Fruit fly (Drosophila melanogaster) whole organism, embryonic: Measurements from ENCODE around the gene CG8508.
A peak's percentile ranks its signal among the peaks of the same experiment; 100 is the strongest.

Experiments
- Abd-B ChIP-seq: fragments of 200-800 bp; sonication (Bioruptor generic); optimal IDR thresholded peaks from 2 replicates; lab custom pipeline; 2018; ENCODE audit warnings: missing biosample characterization, mild to moderate bottlenecking, missing genetic modification characterization, moderate library complexity
- Atf-2 ChIP-seq: fragments of 200-800 bp; sonication (Bioruptor generic); optimal IDR thresholded peaks from 2 replicates; lab custom pipeline; 2016; ENCODE audit warnings: missing biosample characterization, missing genetic modification characterization
- Atf6 ChIP-seq: fragments of 200-800 bp; sonication (Bioruptor generic); IDR thresholded peaks from 2 replicates; pipeline ENCODE4 v1.3.6; 2022; ENCODE audit warnings: missing biosample characterization, missing genetic modification characterization
- Blimp-1 ChIP-seq: fragments of 200-800 bp; sonication (Bioruptor generic); optimal IDR thresholded peaks from 3 replicates; lab custom pipeline; 2018; ENCODE audit warnings: missing biosample characterization, missing genetic modification characterization, mild to moderate bottlenecking, moderate library complexity, missing genetic modification reagents
- CG11504 ChIP-seq: fragments of 200-800 bp; sonication (Bioruptor generic); optimal IDR thresholded peaks from 3 replicates; lab custom pipeline; 2019; ENCODE audit warnings: missing biosample characterization, mild to moderate bottlenecking, missing genetic modification characterization, moderate library complexity
- CG12236 ChIP-seq: fragments of 200-800 bp; sonication (Bioruptor generic); optimal IDR thresholded peaks from 2 replicates; lab custom pipeline; 2016; ENCODE audit warnings: missing biosample characterization, missing genetic modification characterization
- CG1233 ChIP-seq: fragments of 200-800 bp; sonication (Bioruptor generic); optimal IDR thresholded peaks from 4 replicates; lab custom pipeline; 2018; ENCODE audit warnings: missing biosample characterization, mild to moderate bottlenecking, missing genetic modification characterization
- CG13287 ChIP-seq: fragments of 200-800 bp; sonication (Bioruptor generic); IDR thresholded peaks from 2 replicates; pipeline ENCODE4 v1.3.6; 2022; ENCODE audit warnings: missing biosample characterization, missing genetic modification characterization; ENCODE audit not compliant: partially characterized antibody
- CG14667 ChIP-seq: fragments of 200-800 bp; sonication (Bioruptor generic); IDR thresholded peaks from 2 replicates; pipeline ENCODE4 v1.3.6; 2022; ENCODE audit warnings: missing biosample characterization, missing genetic modification characterization
- CG1603 ChIP-seq: fragments of 200-800 bp; sonication (Bioruptor generic); optimal IDR thresholded peaks from 2 replicates; lab custom pipeline; 2019; ENCODE audit warnings: missing biosample characterization, mild to moderate bottlenecking, missing genetic modification characterization, moderate library complexity
- CG18011 ChIP-seq: fragments of 200-800 bp; sonication (Bioruptor generic); optimal IDR thresholded peaks from 2 replicates; lab custom pipeline; 2017; ENCODE audit warnings: missing biosample characterization, missing genetic modification characterization, mild to moderate bottlenecking, moderate library complexity, missing genotype
- CG18262 ChIP-seq: fragments of 200-800 bp; optimal IDR thresholded peaks from 3 replicates; lab custom pipeline; 2019; ENCODE audit warnings: missing biosample characterization, mild to moderate bottlenecking, missing genetic modification characterization, moderate library complexity
- CG2889 ChIP-seq: fragments of 200-800 bp; sonication (Bioruptor generic); IDR thresholded peaks from 3 replicates; pipeline ENCODE4 v1.3.6; 2022; ENCODE audit warnings: missing biosample characterization, missing genetic modification characterization
- CG31224 ChIP-seq: fragments of 200-800 bp; sonication (Bioruptor generic); IDR thresholded peaks from 2 replicates; pipeline ENCODE4 v1.3.6; 2022; ENCODE audit warnings: missing biosample characterization, missing genetic modification characterization
- CG3163 ChIP-seq: fragments of 200-800 bp; sonication (Bioruptor generic); optimal IDR thresholded peaks from 3 replicates; lab custom pipeline; 2016; ENCODE audit warnings: missing biosample characterization, missing genetic modification characterization
- CG34422 ChIP-seq: fragments of 200-800 bp; sonication (Bioruptor generic); IDR thresholded peaks from 3 replicates; pipeline ENCODE4 v1.3.6; 2022; ENCODE audit warnings: missing biosample characterization, missing genetic modification characterization
- CG4617 ChIP-seq: fragments of 200-800 bp; sonication (Bioruptor generic); optimal IDR thresholded peaks from 3 replicates; lab custom pipeline; 2016; ENCODE audit warnings: missing biosample characterization, missing genetic modification characterization, borderline replicate concordance
- CG7839 ChIP-seq: fragments of 200-800 bp; sonication (Bioruptor generic); optimal IDR thresholded peaks from 3 replicates; lab custom pipeline; 2018; ENCODE audit warnings: missing biosample characterization, mild to moderate bottlenecking, missing genetic modification characterization, moderate library complexity
- CG8089 ChIP-seq: fragments of 200-800 bp; sonication (Bioruptor generic); optimal IDR thresholded peaks from 3 replicates; lab custom pipeline; 2016; ENCODE audit warnings: missing biosample characterization, missing genetic modification characterization
- CHES-1-like ChIP-seq: fragments of 200-800 bp; sonication (Bioruptor generic); optimal IDR thresholded peaks from 2 replicates; lab custom pipeline; 2016; ENCODE audit warnings: missing biosample characterization, missing genetic modification characterization
- Dip3 ChIP-seq: fragments of 200-800 bp; sonication (Bioruptor generic); optimal IDR thresholded peaks from 3 replicates; lab custom pipeline; 2016; ENCODE audit warnings: missing biosample characterization, missing genetic modification characterization
- Dp ChIP-seq: fragments of 200-800 bp; sonication (Bioruptor generic); optimal IDR thresholded peaks from 2 replicates; lab custom pipeline; 2018; ENCODE audit warnings: missing biosample characterization, mild to moderate bottlenecking, missing genetic modification characterization, moderate library complexity
- Lim3 ChIP-seq: fragments of 200-800 bp; sonication (Bioruptor generic); IDR thresholded peaks from 2 replicates; pipeline ENCODE4 v1.3.6; 2022; ENCODE audit warnings: missing biosample characterization, missing genetic modification characterization
- Med ChIP-seq: fragments of 200-800 bp; sonication (Bioruptor generic); peaks from one replicate; lab custom pipeline; 2016; ENCODE audit warnings: missing biosample characterization, missing genetic modification characterization, mild to moderate bottlenecking, inconsistent platforms, moderate library complexity
- Myb ChIP-seq: fragments of 200-800 bp; sonication (Bioruptor generic); optimal IDR thresholded peaks from 2 replicates; lab custom pipeline; 2016; ENCODE audit warnings: missing biosample characterization, missing genetic modification characterization
- NFAT ChIP-seq: fragments of 200-800 bp; sonication (Bioruptor generic); IDR thresholded peaks from 2 replicates; pipeline ENCODE4 v1.3.6; 2022; ENCODE audit warnings: missing biosample characterization, missing genetic modification characterization
- Neu2 ChIP-seq: fragments of 200-800 bp; sonication (Bioruptor generic); optimal IDR thresholded peaks from 3 replicates; lab custom pipeline; 2016; ENCODE audit warnings: missing biosample characterization, missing genetic modification characterization, borderline replicate concordance
- Oaz ChIP-seq: fragments of 200-800 bp; sonication (Bioruptor generic); IDR thresholded peaks from 2 replicates; pipeline ENCODE4 v1.3.6; 2022; ENCODE audit warnings: missing biosample characterization, missing genetic modification characterization
- Rfx ChIP-seq: fragments of 200-800 bp; sonication (Bioruptor generic); IDR thresholded peaks from 2 replicates; pipeline ENCODE4 v1.3.6; 2022; ENCODE audit warnings: missing biosample characterization, missing genetic modification characterization
- Spps ChIP-seq: fragments of 200-800 bp; sonication (Bioruptor generic); optimal IDR thresholded peaks from 2 replicates; lab custom pipeline; 2018; ENCODE audit warnings: missing biosample characterization, mild to moderate bottlenecking, missing genetic modification characterization
- Trl ChIP-seq, 3 experiments: fragments of >200 bp in 2 of 3; fragments of 200-800 bp in 1 of 3; sonication (Bioruptor generic) in 1 of 3; optimal IDR thresholded peaks; 2 replicates in 1 of 3; 3 replicates in 2 of 3; lab custom pipeline; 2016 to 2017; ENCODE audit warnings: missing biosample characterization in 1 of 3, missing genetic modification characterization in 1 of 3
- abd-A ChIP-seq: fragments of 200-800 bp; sonication (Bioruptor generic); optimal IDR thresholded peaks from 3 replicates; lab custom pipeline; 2019; ENCODE audit warnings: missing biosample characterization, mild to moderate bottlenecking, missing genetic modification characterization, moderate library complexity
- cad ChIP-seq: fragments of >200 bp; optimal IDR thresholded peaks from 2 replicates; lab custom pipeline; 2017; ENCODE audit warnings: missing biosample characterization, missing genetic modification characterization
- cato ChIP-seq: fragments of 200-800 bp; sonication (Bioruptor generic); optimal IDR thresholded peaks from 2 replicates; lab custom pipeline; 2016; ENCODE audit warnings: missing biosample characterization, missing genetic modification characterization, borderline replicate concordance
- cwo ChIP-seq: fragments of 200-800 bp; sonication (Bioruptor generic); optimal IDR thresholded peaks from 3 replicates; lab custom pipeline; 2017; ENCODE audit warnings: missing biosample characterization, missing genetic modification characterization, mild to moderate bottlenecking, moderate library complexity, missing genetic modification reagents
- dm ChIP-seq: fragments of 200-800 bp; sonication (Bioruptor generic); optimal IDR thresholded peaks from 3 replicates; lab custom pipeline; 2016; ENCODE audit warnings: missing biosample characterization, missing genetic modification characterization
- eve ChIP-seq, 2 experiments: fragments of >200 bp; optimal IDR thresholded peaks; 2 replicates each; lab custom pipeline; 2017; ENCODE audit warnings: missing biosample characterization in 2 of 2, missing genetic modification characterization in 2 of 2
- ewg ChIP-seq: fragments of 200-800 bp; sonication (Bioruptor generic); optimal IDR thresholded peaks from 3 replicates; lab custom pipeline; 2017; ENCODE audit warnings: mild to moderate bottlenecking, missing biosample characterization, missing genetic modification reagents, missing genetic modification characterization
- fu2 ChIP-seq: fragments of 200-800 bp; sonication (Bioruptor generic); optimal IDR thresholded peaks from 2 replicates; lab custom pipeline; 2016; ENCODE audit warnings: missing biosample characterization, missing genetic modification characterization
- kni ChIP-seq: fragments of 200-800 bp; sonication (Bioruptor generic); optimal IDR thresholded peaks from 3 replicates; lab custom pipeline; 2017; ENCODE audit warnings: mild to moderate bottlenecking, missing biosample characterization, missing genetic modification reagents, missing genetic modification characterization
- lbe ChIP-seq: fragments of 200-800 bp; sonication (Bioruptor generic); optimal IDR thresholded peaks from 2 replicates; lab custom pipeline; 2016; ENCODE audit warnings: missing biosample characterization, mild to moderate bottlenecking, missing genetic modification characterization
- maf-S ChIP-seq: fragments of 200-800 bp; sonication (Bioruptor generic); optimal IDR thresholded peaks from 2 replicates; lab custom pipeline; 2016; ENCODE audit warnings: missing biosample characterization, missing genetic modification characterization
- pzg ChIP-seq: fragments of 200-800 bp; sonication (Bioruptor generic); optimal IDR thresholded peaks from 3 replicates; lab custom pipeline; 2018; ENCODE audit warnings: missing biosample characterization, mild to moderate bottlenecking, missing genetic modification characterization, moderate library complexity
- schlank ChIP-seq: fragments of 200-800 bp; sonication (Bioruptor generic); optimal IDR thresholded peaks from 2 replicates; lab custom pipeline; 2018; ENCODE audit warnings: missing biosample characterization, mild to moderate bottlenecking, missing genetic modification characterization
- scrt ChIP-seq: fragments of 200-800 bp; sonication (Bioruptor generic); optimal IDR thresholded peaks from 2 replicates; lab custom pipeline; 2018; ENCODE audit warnings: missing biosample characterization, mild to moderate bottlenecking, missing genetic modification characterization, moderate library complexity
- sens-2 ChIP-seq: fragments of 200-800 bp; sonication (Bioruptor generic); IDR thresholded peaks from 2 replicates; pipeline ENCODE4 v1.3.6; 2022; ENCODE audit warnings: missing biosample characterization, missing genetic modification characterization
- sr ChIP-seq: fragments of 200-800 bp; sonication (Bioruptor generic); IDR thresholded peaks from 3 replicates; pipeline ENCODE4 v1.3.6; 2022; ENCODE audit warnings: missing biosample characterization, missing genetic modification characterization
- tll ChIP-seq, 2 experiments: fragments of 200-800 bp in 1 of 2; fragments of >200 bp in 1 of 2; sonication (Bioruptor generic) in 1 of 2; optimal IDR thresholded peaks; 2 replicates each; lab custom pipeline; 2017 to 2019; ENCODE audit warnings: missing biosample characterization in 2 of 2, missing genetic modification characterization in 2 of 2, mild to moderate bottlenecking in 1 of 2, moderate library complexity in 1 of 2
- trh ChIP-seq: fragments of 200-800 bp; sonication (Bioruptor generic); optimal IDR thresholded peaks from 2 replicates; lab custom pipeline; 2016; ENCODE audit warnings: missing biosample characterization, missing genetic modification characterization
- zf30C ChIP-seq: fragments of 200-800 bp; sonication (Bioruptor generic); optimal IDR thresholded peaks from 3 replicates; lab custom pipeline; 2018; ENCODE audit warnings: missing biosample characterization, mild to moderate bottlenecking, missing genetic modification characterization

The CG8508 gene

DNA sequence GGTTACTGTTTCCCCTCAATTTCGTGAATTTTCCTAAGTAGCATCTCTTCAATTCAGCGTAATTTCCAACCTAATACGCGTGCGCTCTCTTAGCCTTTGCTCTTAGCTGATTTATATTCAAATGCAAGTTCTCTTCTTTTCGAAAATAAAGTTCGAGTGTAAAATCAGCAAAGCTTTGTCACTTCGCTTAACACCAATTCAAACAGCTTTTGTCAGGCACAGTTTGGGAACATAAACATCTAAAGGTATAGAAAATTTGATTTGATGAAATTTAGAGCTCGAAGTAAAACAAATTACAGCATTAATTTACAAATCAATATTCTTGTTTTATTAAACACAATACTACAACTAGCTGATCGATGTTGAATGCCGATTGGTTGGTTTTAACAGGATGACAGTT is 22.2 kb upstream of the CG8508 start:
- no peak for TF ChIP-seq CHES-1-like (GFP tag; lab: Kevin White, UChicago)
- no peak for TF ChIP-seq Lim3 (GFP tag; lab: Robert Waterston, UW)
- TF ChIP-seq Spps (tag; lab: Kevin White, UChicago) = no peak
- no peak for TF ChIP-seq schlank (tag; lab: Kevin White, UChicago)
- no peak for TF ChIP-seq tll (GFP tag; optimal IDR thresholded peaks at IDR 0.05; lab: Kevin White, UChicago)
- TF ChIP-seq CG12236 (GFP tag; lab: Kevin White, UChicago) = no peak
- no peak for TF ChIP-seq zf30C
- TF ChIP-seq Neu2 = no peak
- peak; percentile 68 for TF ChIP-seq Med (GFP tag; lab: Kevin White, UChicago)
- no peak for TF ChIP-seq trh (GFP tag; lab: Kevin White, UChicago)
- peak; percentile 83 for TF ChIP-seq Dp
- no peak for TF ChIP-seq kni (GFP tag; lab: Kevin White, UChicago)
- no peak for TF ChIP-seq CG8089 (GFP tag; lab: Kevin White, UChicago)
- TF ChIP-seq cwo = no peak
- no peak for TF ChIP-seq cad (GFP tag; lab: Kevin White, UChicago)
- TF ChIP-seq CG18011 (GFP tag; lab: Kevin White, UChicago) = peak; percentile 99
- TF ChIP-seq Trl (optimal IDR thresholded peaks at IDR 0.05; lab: Kevin White, UChicago) = peak; percentile 37 to 72
- TF ChIP-seq Trl (GFP tag; optimal IDR thresholded peaks at IDR 0.05; lab: Kevin White, UChicago) = no peak
- TF ChIP-seq CG31224 (GFP tag; lab: Robert Waterston, UW) = no peak
- no peak for TF ChIP-seq maf-S (GFP tag; lab: Kevin White, UChicago)
- TF ChIP-seq ewg (GFP tag; lab: Kevin White, UChicago) = peak; percentile 95
- no peak for TF ChIP-seq CG7839 (tag; lab: Kevin White, UChicago)
- TF ChIP-seq Myb (GFP tag; lab: Kevin White, UChicago) = peak; percentile 81
- TF ChIP-seq fu2 (GFP tag; lab: Kevin White, UChicago) = no peak
- TF ChIP-seq Blimp-1 (GFP tag; lab: Kevin White, UChicago) = no peak
- TF ChIP-seq Dip3 = no peak
- peak; percentile 77 for TF ChIP-seq CG11504 (tag; lab: Kevin White, UChicago)
- peak; percentile 100 for TF ChIP-seq CG3163 (GFP tag; lab: Kevin White, UChicago)
- no peak for TF ChIP-seq sr (GFP tag; lab: Robert Waterston, UW)
- TF ChIP-seq NFAT (GFP tag; lab: Robert Waterston, UW) = 0 out of 2 replicates have a peak, but pooled peaks have one; percentile 5
- TF ChIP-seq abd-A (tag; lab: Kevin White, UChicago) = peak; percentile 38
- 0 out of 2 replicates have a peak, but pooled peaks have one; percentile 19 for TF ChIP-seq Rfx (GFP tag; lab: Robert Waterston, UW)
- TF ChIP-seq Atf6 (GFP tag; lab: Robert Waterston, UW) = no peak
- TF ChIP-seq CG2889 = no peak
- TF ChIP-seq scrt (GFP tag; lab: Kevin White, UChicago) = peak; percentile 15
- TF ChIP-seq Abd-B (GFP tag; lab: Kevin White, UChicago) = peak; percentile 49
- no peak for TF ChIP-seq dm
- TF ChIP-seq cato (GFP tag; lab: Kevin White, UChicago) = no peak
- peak; percentile 36; the same call in 1 of the 2 replicates for TF ChIP-seq CG13287
- no peak for TF ChIP-seq Atf-2
- TF ChIP-seq CG1233 = no peak
- TF ChIP-seq CG4617 (GFP tag; lab: Kevin White, UChicago) = no peak
- TF ChIP-seq Oaz (GFP tag; lab: Robert Waterston, UW) = no peak
- TF ChIP-seq CG18262 (tag; lab: Kevin White, UChicago) = no peak
- TF ChIP-seq sens-2 = no peak
- TF ChIP-seq CG1603 = no peak
- no peak for TF ChIP-seq CG34422 (GFP tag; lab: Robert Waterston, UW)
- no peak for TF ChIP-seq lbe
- TF ChIP-seq pzg (GFP tag; lab: Kevin White, UChicago) = peak; percentile 16
- TF ChIP-seq CG14667 (GFP tag; lab: Robert Waterston, UW) = no peak
- peak in 1 of 2 experiments; percentile 38 for TF ChIP-seq eve (GFP tag; optimal IDR thresholded peaks at IDR 0.05; lab: Kevin White, UChicago)
